Worm (Caenorhabditis elegans) whole organism, young adult: ENCODE measurements around the gene cku-70.

Experiments
- F33H1.4 ChIP-seq: fragments of 200-800 bp; sonication (Bioruptor generic); IDR thresholded peaks from 2 replicates; pipeline ENCODE4 v1.3.6; 2022; ENCODE audit warnings: missing genetic modification reagents, missing genetic modification characterization, missing compliant biosample characterization
- F37B4.10 ChIP-seq: fragments of 200-800 bp; sonication (Bioruptor generic); IDR thresholded peaks from 2 replicates; pipeline ENCODE4 v1.3.6; 2022; ENCODE audit warnings: missing genetic modification characterization, missing compliant biosample characterization
- F39B2.1 ChIP-seq: fragments of 200-800 bp; sonication (Bioruptor generic); IDR thresholded peaks from 2 replicates; pipeline ENCODE4 v1.3.6; 2022; ENCODE audit warnings: missing genetic modification reagents, missing genetic modification characterization, missing compliant biosample characterization
- F49E8.2 ChIP-seq: sonication (generic microtip); optimal IDR thresholded peaks from 3 replicates; lab custom pipeline; 2017; ENCODE audit warnings: missing genetic modification characterization, mild to moderate bottlenecking, missing compliant biosample characterization, antibody characterized with exemption, moderate library complexity; ENCODE audit not compliant: insufficient read depth
- F52B5.7 ChIP-seq: sonication (generic microtip); optimal IDR thresholded peaks from 2 replicates; lab custom pipeline; 2016; ENCODE audit warnings: mild to moderate bottlenecking, missing genetic modification characterization, missing compliant biosample characterization
- K11D2.4 ChIP-seq: fragments of 200-800 bp; sonication (Bioruptor generic); IDR thresholded peaks from 2 replicates; pipeline ENCODE4 v1.3.6; 2022; ENCODE audit warnings: missing genetic modification reagents, missing genetic modification characterization, missing compliant biosample characterization
- K12H6.12 ChIP-seq: fragments of 200-800 bp; sonication (Bioruptor generic); optimal IDR thresholded peaks from 2 replicates; lab custom pipeline; 2018; ENCODE audit warnings: mild to moderate bottlenecking, missing genetic modification characterization, missing compliant biosample characterization
- T26A5.8 ChIP-seq: sonication (generic microtip); optimal IDR thresholded peaks from 2 replicates; lab custom pipeline; 2016; ENCODE audit warnings: missing genetic modification characterization, missing compliant biosample characterization
- Y56A3A.18 ChIP-seq: fragments of 200-800 bp; sonication (Bioruptor generic); IDR thresholded peaks from 2 replicates; pipeline ENCODE4 v1.3.6; 2022; ENCODE audit warnings: missing genetic modification reagents, missing genetic modification characterization, missing compliant biosample characterization
- Y67H2A.10 ChIP-seq: fragments of 200-800 bp; sonication (Bioruptor generic); conservative IDR thresholded peaks from 2 replicates; pipeline ENCODE4 v1.3.6; 2022; ENCODE audit warnings: missing genetic modification reagents, missing genetic modification characterization, missing compliant biosample characterization
- ama-1 ChIP-seq, 3 experiments: fragments of 150-350 bp in 1 of 3; sonication (generic microtip) in 2 of 3; optimal IDR thresholded peaks; 2 replicates each; lab custom pipeline; 2014 to 2018; ENCODE audit warnings: missing biosample characterization in 2 of 3, missing genetic modification characterization in 2 of 3, missing genetic modification reagents in 2 of 3
- athp-1 ChIP-seq: sonication (generic microtip); optimal IDR thresholded peaks from 2 replicates; lab custom pipeline; 2017; ENCODE audit warnings: mild to moderate bottlenecking, missing genetic modification characterization, missing compliant biosample characterization
- attf-3 ChIP-seq: fragments of 200-800 bp; sonication (Bioruptor generic); conservative IDR thresholded peaks from 2 replicates; pipeline ENCODE4 v1.3.6; 2022; ENCODE audit warnings: missing genetic modification reagents, missing genetic modification characterization, missing compliant biosample characterization
- attf-5 ChIP-seq: fragments of 200-800 bp; sonication (Bioruptor generic); optimal IDR thresholded peaks from 2 replicates; lab custom pipeline; 2018; ENCODE audit warnings: mild to moderate bottlenecking, missing genetic modification characterization, missing compliant biosample characterization
- bed-1 ChIP-seq: fragments of 200-800 bp; sonication (Bioruptor generic); IDR thresholded peaks from 2 replicates; pipeline ENCODE4 v1.3.6; 2022; ENCODE audit warnings: missing genetic modification reagents, missing genetic modification characterization, missing compliant biosample characterization
- bed-2 ChIP-seq: fragments of 200-800 bp; sonication (Bioruptor generic); IDR thresholded peaks from 2 replicates; pipeline ENCODE4 v1.3.6; 2022; ENCODE audit warnings: missing genetic modification reagents, missing genetic modification characterization, missing compliant biosample characterization
- cebp-1 ChIP-seq, 2 experiments: fragments of 200-800 bp in 1 of 2; sonication (Bioruptor generic) in 1 of 2; sonication (generic microtip) in 1 of 2; IDR thresholded peaks in 1 of 2; optimal IDR thresholded peaks in 1 of 2; 2 replicates each; pipeline versions ENCODE4 v1.3.6 to Lab custom; 2017 to 2022; ENCODE audit warnings: missing compliant biosample characterization in 2 of 2, missing genetic modification characterization in 2 of 2, mild to moderate bottlenecking in 1 of 2, missing genetic modification reagents in 1 of 2, moderate library complexity in 1 of 2
- cebp-2 ChIP-seq: fragments of 200-800 bp; sonication (Bioruptor generic); IDR thresholded peaks from 2 replicates; pipeline ENCODE4 v1.3.6; 2022; ENCODE audit warnings: missing genetic modification characterization, missing compliant biosample characterization
- ceh-40 ChIP-seq: fragments of 200-800 bp; sonication (Bioruptor generic); IDR thresholded peaks from 2 replicates; pipeline ENCODE4 v1.3.6; 2022; ENCODE audit warnings: missing genetic modification characterization, missing compliant biosample characterization
- ceh-58 ChIP-seq: fragments of 200-800 bp; sonication (Bioruptor generic); IDR thresholded peaks from 2 replicates; pipeline ENCODE4 v1.3.6; 2022; ENCODE audit warnings: missing genetic modification characterization, missing compliant biosample characterization
- ceh-79 ChIP-seq: sonication (generic microtip); optimal IDR thresholded peaks from 2 replicates; lab custom pipeline; 2017; ENCODE audit warnings: mild to moderate bottlenecking, missing genetic modification characterization, missing compliant biosample characterization
- die-1 ChIP-seq: sonication (generic microtip); optimal IDR thresholded peaks from 2 replicates; lab custom pipeline; 2016; ENCODE audit warnings: missing genotype, mild to moderate bottlenecking, missing genetic modification characterization, missing compliant biosample characterization
- dox-1 ChIP-seq: fragments of 200-800 bp; sonication (Bioruptor generic); IDR thresholded peaks from 2 replicates; pipeline ENCODE4 v1.3.6; 2022; ENCODE audit warnings: missing genetic modification reagents, missing genetic modification characterization, missing compliant biosample characterization
- dpff-1 ChIP-seq: sonication (generic microtip); optimal IDR thresholded peaks from 2 replicates; lab custom pipeline; 2017; ENCODE audit warnings: mild to moderate bottlenecking, missing genetic modification characterization, missing compliant biosample characterization
- egl-18 ChIP-seq: fragments of 200-800 bp; sonication (Bioruptor generic); IDR thresholded peaks from 2 replicates; pipeline ENCODE4 v1.3.6; 2022; ENCODE audit warnings: missing genetic modification reagents, missing genetic modification characterization, missing compliant biosample characterization
- fkh-3 ChIP-seq: sonication (generic microtip); optimal IDR thresholded peaks from 2 replicates; lab custom pipeline; 2016; ENCODE audit warnings: mild to moderate bottlenecking, missing genetic modification characterization, missing compliant biosample characterization
- hlh-26 ChIP-seq: fragments of 200-800 bp; sonication (Bioruptor generic); conservative IDR thresholded peaks from 2 replicates; pipeline ENCODE4 v1.3.6; 2022; ENCODE audit warnings: missing genetic modification reagents, missing genetic modification characterization, missing compliant biosample characterization
- hmg-20 ChIP-seq: fragments of 200-800 bp; sonication (Bioruptor generic); IDR thresholded peaks from 2 replicates; pipeline ENCODE4 v1.3.6; 2022; ENCODE audit warnings: missing genetic modification reagents, missing genetic modification characterization, missing compliant biosample characterization
- hrde-1 ChIP-seq: sonication (generic microtip); optimal IDR thresholded peaks from 2 replicates; lab custom pipeline; 2016; ENCODE audit warnings: missing genetic modification characterization, mild to moderate bottlenecking, missing compliant biosample characterization, moderate library complexity, missing genotype, missing genetic modification reagents, borderline replicate concordance
- lag-1 ChIP-seq: fragments of 200-800 bp; sonication (Bioruptor generic); IDR thresholded peaks from 2 replicates; pipeline ENCODE4 v1.3.6; 2022; ENCODE audit warnings: missing genetic modification reagents, missing genetic modification characterization, missing compliant biosample characterization
- lin-35 ChIP-seq, 3 experiments: fragments of 150-350 bp in 2 of 3; sonication (generic microtip) in 1 of 3; optimal IDR thresholded peaks; 2 replicates each; lab custom pipeline; 2014 to 2018; ENCODE audit warnings: missing biosample characterization in 3 of 3, missing genetic modification characterization in 3 of 3, missing genetic modification reagents in 3 of 3
- lin-40 ChIP-seq: sonication (generic microtip); optimal IDR thresholded peaks from 2 replicates; lab custom pipeline; 2016; ENCODE audit warnings: missing genetic modification characterization, mild to moderate bottlenecking, missing compliant biosample characterization, missing genotype, missing genetic modification reagents
- lsl-1 ChIP-seq: fragments of 200-800 bp; sonication (Bioruptor generic); optimal IDR thresholded peaks from 2 replicates; lab custom pipeline; 2018; ENCODE audit warnings: mild to moderate bottlenecking, missing genetic modification characterization, moderate library complexity, missing compliant biosample characterization
- madf-10 ChIP-seq: sonication (generic microtip); optimal IDR thresholded peaks from 2 replicates; lab custom pipeline; 2016; ENCODE audit warnings: mild to moderate bottlenecking, missing genetic modification characterization, missing compliant biosample characterization
- madf-3 ChIP-seq: fragments of 200-800 bp; sonication (Bioruptor generic); IDR thresholded peaks from 2 replicates; pipeline ENCODE4 v1.3.6; 2022; ENCODE audit warnings: missing genetic modification reagents, missing genetic modification characterization, missing compliant biosample characterization
- madf-8 ChIP-seq: fragments of 200-800 bp; sonication (Bioruptor generic); conservative IDR thresholded peaks from 2 replicates; pipeline ENCODE4 v1.3.6; 2022; ENCODE audit warnings: missing genetic modification reagents, missing genetic modification characterization, missing compliant biosample characterization
- nhr-80 ChIP-seq: sonication (generic microtip); optimal IDR thresholded peaks from 2 replicates; lab custom pipeline; 2016; ENCODE audit warnings: missing genetic modification characterization, missing compliant biosample characterization
- pbrm-1 ChIP-seq: fragments of 200-800 bp; sonication (Bioruptor generic); IDR thresholded peaks from 2 replicates; pipeline ENCODE4 v1.3.6; 2022; ENCODE audit warnings: missing genetic modification reagents, missing genetic modification characterization, missing compliant biosample characterization
- pha-4 ChIP-seq: fragments of 150-350 bp; sonication (generic microtip); optimal IDR thresholded peaks from 2 replicates; lab custom pipeline; 2014; ENCODE audit warnings: missing biosample characterization, missing genetic modification reagents, missing genetic modification characterization
- rcor-1 ChIP-seq: fragments of 200-800 bp; sonication (Bioruptor generic); IDR thresholded peaks from 2 replicates; pipeline ENCODE4 v1.3.6; 2022; ENCODE audit warnings: missing genetic modification reagents, missing genetic modification characterization, missing compliant biosample characterization
- sea-2 ChIP-seq: fragments of 200-800 bp; sonication (Bioruptor generic); IDR thresholded peaks from 2 replicates; pipeline ENCODE4 v1.3.6; 2022; ENCODE audit warnings: missing genetic modification characterization, missing compliant biosample characterization
- somi-1 ChIP-seq: fragments of 200-800 bp; sonication (Bioruptor generic); optimal IDR thresholded peaks from 2 replicates; lab custom pipeline; 2018; ENCODE audit warnings: mild to moderate bottlenecking, missing genetic modification characterization, missing compliant biosample characterization
- sptf-2 ChIP-seq: fragments of 200-800 bp; sonication (Bioruptor generic); optimal IDR thresholded peaks from 2 replicates; lab custom pipeline; 2018; ENCODE audit warnings: mild to moderate bottlenecking, missing genetic modification characterization, missing compliant biosample characterization
- tlf-1 ChIP-seq: fragments of 200-800 bp; sonication (Bioruptor generic); optimal IDR thresholded peaks from 2 replicates; lab custom pipeline; 2018; ENCODE audit warnings: mild to moderate bottlenecking, missing genetic modification characterization, missing compliant biosample characterization
- xnd-1 ChIP-seq: sonication (generic microtip); optimal IDR thresholded peaks from 2 replicates; lab custom pipeline; 2016; ENCODE audit warnings: missing genotype, missing genetic modification reagents, missing genetic modification characterization, missing compliant biosample characterization
- ztf-28 ChIP-seq: fragments of 200-800 bp; sonication (Bioruptor generic); IDR thresholded peaks from 2 replicates; pipeline ENCODE4 v1.3.6; 2022; ENCODE audit warnings: missing genetic modification reagents, missing genetic modification characterization, missing compliant biosample characterization
- ztf-3 ChIP-seq: fragments of 200-800 bp; sonication (Bioruptor generic); optimal IDR thresholded peaks from 2 replicates; lab custom pipeline; 2018; ENCODE audit warnings: mild to moderate bottlenecking, missing genetic modification characterization, missing compliant biosample characterization

Gene cku-70

DNA sequence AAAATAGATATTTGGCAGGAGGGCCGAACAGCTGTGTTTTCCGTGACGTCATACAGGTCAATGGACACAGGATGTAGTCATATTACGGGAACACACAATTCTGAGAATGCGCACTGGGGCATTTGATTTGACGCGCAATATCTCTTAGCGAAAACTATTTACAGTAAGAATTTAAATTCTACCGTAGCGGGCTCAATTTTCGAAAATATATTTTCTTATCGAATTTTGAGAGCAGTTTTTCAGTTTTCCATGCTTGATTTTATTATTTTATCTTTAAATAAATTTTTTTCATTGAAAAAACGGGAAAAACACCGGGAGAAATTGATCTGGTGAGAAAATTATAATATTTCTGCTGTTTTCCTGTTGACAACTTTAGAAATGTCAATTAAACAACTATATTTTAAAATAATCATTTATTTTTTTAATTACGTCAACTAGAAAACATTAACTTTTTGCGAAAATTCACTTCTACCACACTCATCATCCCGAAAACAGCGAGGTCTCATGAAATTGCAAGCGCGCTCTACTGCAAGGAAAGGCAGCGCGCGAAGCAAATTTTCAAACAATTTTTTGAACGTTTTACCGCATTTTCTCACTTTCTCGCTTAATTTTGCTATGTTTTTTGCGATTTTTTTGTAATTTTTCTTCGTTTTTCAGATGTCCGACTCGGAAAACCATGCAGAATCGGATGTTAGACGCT lies 12.7 kb upstream of the cku-70 start, which contains the start of the genes Y47D3A.1 and pola-1 (continued):
- TF ChIP-seq hrde-1 (tag; lab: Kevin White, UChicago) (no peak), bed-1 (no peak), F39B2.1 (GFP tag; lab: Robert Waterston, UW) (no peak), K12H6.12 (peak; percentile 43), dpff-1 (tag; lab: Kevin White, UChicago) (no peak), somi-1 (GFP tag; lab: Kevin White, UChicago) (no peak), pha-4 (peak; percentile 26), ceh-79 (tag; lab: Kevin White, UChicago) (no peak), ztf-3 (GFP tag; lab: Kevin White, UChicago) (no peak), hlh-26 (GFP tag; lab: Robert Waterston, UW) (no peak), die-1 (tag; lab: Kevin White, UChicago) (peak; percentile 1), F33H1.4 (peak; percentile 51), dox-1 (GFP tag; lab: Robert Waterston, UW) (peak; percentile 90), Y56A3A.18 (GFP tag; lab: Robert Waterston, UW) (no peak), sea-2 (GFP tag; lab: Robert Waterston, UW) (no peak), sptf-2 (GFP tag; lab: Kevin White, UChicago) (no peak), F49E8.2 (tag; lab: Kevin White, UChicago) (peak; percentile 49), madf-3 (0 out of 2 replicates have a peak, but pooled peaks have one; percentile 40), attf-3 (GFP tag; lab: Robert Waterston, UW) (0 out of 2 replicates have a peak, but pooled peaks have one; percentile 14), nhr-80 (tag; lab: Kevin White, UChicago) (peak; percentile 26), madf-8 (GFP tag; lab: Robert Waterston, UW) (peak; percentile 60), K11D2.4 (GFP tag; lab: Robert Waterston, UW) (no peak), lag-1 (GFP tag; lab: Robert Waterston, UW) (no peak), T26A5.8 (no peak), ztf-28 (GFP tag; lab: Robert Waterston, UW) (0 out of 2 replicates have a peak, but pooled peaks have one; percentile 64), fkh-3 (tag; lab: Kevin White, UChicago) (no peak), lin-35 (GFP tag; optimal IDR thresholded peaks at IDR 0.05; lab: Kevin White, UChicago) (peak in 2 of 3 experiments; percentile 23 to 82), F37B4.10 (no peak), lin-40 (tag; lab: Kevin White, UChicago) (no peak), egl-18 (no peak), attf-5 (GFP tag; lab: Kevin White, UChicago) (peak; percentile 81), ceh-58 (GFP tag; lab: Robert Waterston, UW) (no peak), cebp-2 (GFP tag; lab: Robert Waterston, UW) (no peak), rcor-1 (GFP tag; lab: Robert Waterston, UW) (peak; percentile 52), ama-1 (optimal IDR thresholded peaks at IDR 0.05; lab: Kevin White, UChicago) (no peak), ama-1 (GFP tag; optimal IDR thresholded peaks at IDR 0.05; lab: Kevin White, UChicago) (no peak), pbrm-1 (GFP tag; lab: Robert Waterston, UW) (peak; percentile 37; the same call in 1 of the 2 replicates), athp-1 (tag; lab: Kevin White, UChicago) (peak; percentile 10), tlf-1 (GFP tag; lab: Kevin White, UChicago) (peak; percentile 8), cebp-1 (GFP tag; IDR thresholded peaks at IDR 0.05; lab: Robert Waterston, UW) (no peak), cebp-1 (tag; optimal IDR thresholded peaks at IDR 0.05; lab: Kevin White, UChicago) (peak; percentile 55), F52B5.7 (no peak), xnd-1 (tag; lab: Kevin White, UChicago) (no peak), ceh-40 (GFP tag; lab: Robert Waterston, UW) (no peak), hmg-20 (no peak), madf-10 (peak; percentile 30), bed-2 (GFP tag; lab: Robert Waterston, UW) (peak; percentile 63; the same call in 1 of the 2 replicates), lsl-1 (peak; percentile 65), Y67H2A.10 (GFP tag; lab: Robert Waterston, UW) (peak; percentile 70; the same call in 1 of the 2 replicates)
